Worm (Caenorhabditis elegans): ENCODE data around the gene B0303.7.
A peak's percentile ranks its signal among the peaks of the same experiment; 100 is the strongest.

B0303.7 gene

ce11 chrIII:8697268-8697907, 4.0 kb downstream of the B0303.7 start:
- TF ChIP-seq zag-1 (tag; optimal IDR thresholded peaks at IDR 0.05): no peak
- no peak for TF ChIP-seq fkh-8 (tag; optimal IDR thresholded peaks at IDR 0.05)
- TF ChIP-seq lin-39 (tag; optimal IDR thresholded peaks at IDR 0.05): no peak
- no peak for TF ChIP-seq Y116A8C.19 (tag; optimal IDR thresholded peaks at IDR 0.05; ENCODE audit: borderline replicate concordance)
- TF ChIP-seq sup-37 (GFP tag; optimal IDR thresholded peaks at IDR 0.05): no peak
- TF ChIP-seq pax-3 (tag; optimal IDR thresholded peaks at IDR 0.05): no peak
- no peak for TF ChIP-seq tlp-1 (tag; optimal IDR thresholded peaks at IDR 0.05)
- TF ChIP-seq F16B12.6 (tag; optimal IDR thresholded peaks at IDR 0.05): no peak
- TF ChIP-seq egl-13 (tag; optimal IDR thresholded peaks at IDR 0.05): no peak
- no peak for TF ChIP-seq xbp-1 (tag; optimal IDR thresholded peaks at IDR 0.05)
- TF ChIP-seq lin-35 (GFP tag; optimal IDR thresholded peaks at IDR 0.05): no peak
- TF ChIP-seq ets-5 (GFP tag; IDR thresholded peaks at IDR 0.05): no peak
- TF ChIP-seq sox-4 (tag; optimal IDR thresholded peaks at IDR 0.05): no peak
- no peak for TF ChIP-seq nhr-11 (tag; optimal IDR thresholded peaks at IDR 0.05)
- TF ChIP-seq egl-27 (tag; optimal IDR thresholded peaks at IDR 0.05): no peak
- TF ChIP-seq nhr-28 (tag; optimal IDR thresholded peaks at IDR 0.05): no peak
- no peak for TF ChIP-seq ceh-82 (tag; optimal IDR thresholded peaks at IDR 0.05)
- TF ChIP-seq mep-1 (tag; optimal IDR thresholded peaks at IDR 0.05): no peak
- no peak for TF ChIP-seq unc-62 (GFP tag; optimal IDR thresholded peaks at IDR 0.05)

ce11 chrIII:8700289-8700957, 7.0 kb downstream of the B0303.7 start, which contains the start of the genes sdz-1 and vps-33.1:
sdz-1 (minus strand) TSS chrIII:8700339.
vps-33.1 (plus strand) TSS chrIII:8700927.
- TF ChIP-seq rnt-1 (tag; optimal IDR thresholded peaks at IDR 0.05): peak; percentile 91
- peak; percentile 91 to 94 for TF ChIP-seq lin-35 (GFP tag; optimal IDR thresholded peaks at IDR 0.05)
- peak; percentile 49 for TF ChIP-seq lin-14 (GFP tag; optimal IDR thresholded peaks at IDR 0.05)
- TF ChIP-seq ztf-11 (tag; optimal IDR thresholded peaks at IDR 0.05): peak in 1 of 2 experiments; percentile 58
- no peak for TF ChIP-seq nhr-76 (tag; optimal IDR thresholded peaks at IDR 0.05)
- TF ChIP-seq fkh-10 (GFP tag; optimal IDR thresholded peaks at IDR 0.05): no peak
- peak in 2 of 3 experiments; percentile 7 to 63 for TF ChIP-seq ceh-82 (tag; optimal IDR thresholded peaks at IDR 0.05)
- no peak for TF ChIP-seq jun-1 (tag; optimal IDR thresholded peaks at IDR 0.05)
- TF ChIP-seq unc-62 (GFP tag; optimal IDR thresholded peaks at IDR 0.05): no peak
- peak; percentile 44 for TF ChIP-seq lin-15B (tag; optimal IDR thresholded peaks at IDR 0.05)
- peak; percentile 24 for TF ChIP-seq unc-130 (tag; optimal IDR thresholded peaks at IDR 0.05)
- no peak for TF ChIP-seq mef-2 (tag; optimal IDR thresholded peaks at IDR 0.05)
- no peak for TF ChIP-seq swsn-7 (tag; optimal IDR thresholded peaks at IDR 0.05)
- no peak for TF ChIP-seq elt-2 (tag; optimal IDR thresholded peaks at IDR 0.05)
- TF ChIP-seq nhr-84 (tag; optimal IDR thresholded peaks at IDR 0.05): no peak
- peak; percentile 74 for TF ChIP-seq lir-3 (tag; optimal IDR thresholded peaks at IDR 0.05; ENCODE audit: poor library complexity)
- TF ChIP-seq ets-5 (GFP tag; IDR thresholded peaks at IDR 0.05): no peak
- TF ChIP-seq nhr-71 (tag; optimal IDR thresholded peaks at IDR 0.05): peak; percentile 61
- TF ChIP-seq F16B12.6 (tag; optimal IDR thresholded peaks at IDR 0.05): peak; percentile 49
- peak; percentile 9 for TF ChIP-seq dsc-1 (tag; optimal IDR thresholded peaks at IDR 0.05)
- peak; percentile 3 for TF ChIP-seq nhr-77 (tag; optimal IDR thresholded peaks at IDR 0.05)
- no peak for TF ChIP-seq ama-1 (optimal IDR thresholded peaks at IDR 0.05)
- TF ChIP-seq hlh-17 (GFP tag; optimal IDR thresholded peaks at IDR 0.05; ENCODE audit: borderline replicate concordance): no peak
- TF ChIP-seq unc-30 (tag; optimal IDR thresholded peaks at IDR 0.05): no peak
- TF ChIP-seq nhr-11 (tag; optimal IDR thresholded peaks at IDR 0.05): no peak
- TF ChIP-seq ceh-8 (GFP tag; optimal IDR thresholded peaks at IDR 0.05): no peak
- TF ChIP-seq elt-3 (tag; optimal IDR thresholded peaks at IDR 0.05): peak in 2 of 6 experiments; percentile 1 to 36
- TF ChIP-seq zag-1 (tag; optimal IDR thresholded peaks at IDR 0.05): no peak
- TF ChIP-seq lsy-2 (tag; optimal IDR thresholded peaks at IDR 0.05): peak; percentile 42 to 86
- no peak for TF ChIP-seq C04F5.9 (tag; optimal IDR thresholded peaks at IDR 0.05)
- TF ChIP-seq egl-27 (tag; optimal IDR thresholded peaks at IDR 0.05): no peak
- peak; percentile 78 for TF ChIP-seq ceh-90 (tag; optimal IDR thresholded peaks at IDR 0.05)
- TF ChIP-seq zip-4 (GFP tag; optimal IDR thresholded peaks at IDR 0.05): no peak
- peak; percentile 63 for TF ChIP-seq blmp-1 (tag; optimal IDR thresholded peaks at IDR 0.05)
- TF ChIP-seq nhr-47 (tag; optimal IDR thresholded peaks at IDR 0.05): peak; percentile 59
- TF ChIP-seq C16A3.4 (tag; optimal IDR thresholded peaks at IDR 0.05): peak; percentile 70
- TF ChIP-seq C34B4.2 (tag; optimal IDR thresholded peaks at IDR 0.05): no peak
- no peak for TF ChIP-seq irx-1 (tag; optimal IDR thresholded peaks at IDR 0.05)
